Fruit fly (Drosophila melanogaster): Measurements from ENCODE around the gene CG32453.

The CG32453 gene

DNA sequence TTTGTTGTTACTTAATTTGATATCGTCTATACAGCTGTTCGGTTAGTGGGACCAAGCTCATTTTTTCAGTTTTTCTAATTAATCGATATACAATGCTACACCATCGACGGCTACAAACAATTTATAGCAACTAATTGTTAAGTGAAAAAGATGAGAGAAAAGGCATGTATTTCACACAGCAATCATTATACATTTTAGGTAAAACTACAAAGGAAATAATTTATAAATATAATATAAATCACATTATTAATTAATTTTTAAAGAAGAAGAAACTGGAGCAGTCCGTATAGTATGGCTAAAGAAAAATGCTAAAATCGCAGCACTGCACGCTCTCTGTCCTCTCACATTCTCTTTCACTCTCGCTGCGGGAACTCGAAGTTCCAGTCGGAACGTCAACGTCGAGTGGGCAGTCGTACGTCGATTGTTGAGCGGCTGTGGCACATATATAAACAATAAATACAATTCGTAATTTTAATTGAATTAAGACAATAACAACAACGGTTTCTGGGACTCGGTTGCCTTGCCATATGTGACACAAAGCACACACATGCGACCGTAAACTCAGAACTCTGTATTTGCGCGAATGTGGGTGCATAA, 30.8 kb downstream of the CG32453 start, which contains the start of the genes CG14450 and CG11367 (continued):
- TF ChIP-seq otp (GFP tag; IDR thresholded peaks at IDR 0.05) (no peak), CG10462 (GFP tag; optimal IDR thresholded peaks at IDR 0.05) (no peak), Asciz (GFP tag; optimal IDR thresholded peaks at IDR 0.05) (peak; percentile 34), Mad (GFP tag; optimal IDR thresholded peaks at IDR 0.05) (no peak), lab (GFP tag; optimal IDR thresholded peaks at IDR 0.05) (peak; percentile 53), CG16815 (GFP tag; optimal IDR thresholded peaks at IDR 0.05) (no peak), CG17802 (tag; optimal IDR thresholded peaks at IDR 0.05) (no peak), wek (GFP tag; optimal IDR thresholded peaks at IDR 0.05) (peak; percentile 3), grau (tag; optimal IDR thresholded peaks at IDR 0.05) (peak; percentile 46), sna (GFP tag; IDR thresholded peaks at IDR 0.05; ENCODE audit: partially characterized antibody) (peak; percentile 78), tio (GFP tag; optimal IDR thresholded peaks at IDR 0.05) (no peak), amos (GFP tag; IDR thresholded peaks at IDR 0.05; ENCODE audit: partially characterized antibody) (peak; percentile 49), CG12769 (tag; optimal IDR thresholded peaks at IDR 0.05) (peak; percentile 71), CG8290 (GFP tag; optimal IDR thresholded peaks at IDR 0.05) (peak; percentile 46), CG8290 (tag; optimal IDR thresholded peaks at IDR 0.05) (peak; percentile 26 to 55), CG3838 (GFP tag; optimal IDR thresholded peaks at IDR 0.05) (peak; percentile 12), her (GFP tag; optimal IDR thresholded peaks at IDR 0.05) (no peak), zfh1 (GFP tag; IDR thresholded peaks at IDR 0.05) (peak; percentile 18; the same call in 1 of the 3 replicates), D (optimal IDR thresholded peaks at IDR 0.05) (no peak), D (GFP tag; optimal IDR thresholded peaks at IDR 0.05) (peak; percentile 21), BtbVII (GFP tag; optimal IDR thresholded peaks at IDR 0.05) (peak; percentile 27), MTF-1 (GFP tag; optimal IDR thresholded peaks at IDR 0.05; ENCODE audit: borderline replicate concordance) (peak; percentile 31), CG3726 (GFP tag; IDR thresholded peaks at IDR 0.05) (no peak), kay (GFP tag; optimal IDR thresholded peaks at IDR 0.05) (no peak), sens (GFP tag) (peak; percentile 70), HmgD (GFP tag; optimal IDR thresholded peaks at IDR 0.05) (no peak), CoRest (tag; optimal IDR thresholded peaks at IDR 0.05) (peak; percentile 49), knrl (GFP tag; IDR thresholded peaks at IDR 0.05; ENCODE audit: partially characterized antibody) (peak; percentile 79), Jarid2 (GFP tag; optimal IDR thresholded peaks at IDR 0.05) (peak; percentile 91), CG4707 (GFP tag; optimal IDR thresholded peaks at IDR 0.05) (no peak), ci (GFP tag; IDR thresholded peaks at IDR 0.05) (peak; percentile 57; the same call in 2 of the 3 replicates), row (GFP tag; IDR thresholded peaks at IDR 0.05) (peak; percentile 93), CG13775 (GFP tag; optimal IDR thresholded peaks at IDR 0.05) (peak; percentile 11), inv (GFP tag; IDR thresholded peaks at IDR 0.05; ENCODE audit: partially characterized antibody) (peak; percentile 39; the same call in 1 of the 2 replicates), Fer2 (tag; optimal IDR thresholded peaks at IDR 0.05) (no peak), unpg (GFP tag; optimal IDR thresholded peaks at IDR 0.05) (no peak), ATbp (GFP tag; optimal IDR thresholded peaks at IDR 0.05) (peak; percentile 24), Side (GFP tag; optimal IDR thresholded peaks at IDR 0.05) (no peak), CG15479 (GFP tag; optimal IDR thresholded peaks at IDR 0.05) (no peak), Adf1 (GFP tag; IDR thresholded peaks at IDR 0.05) (peak; percentile 63), CG7556 (GFP tag; optimal IDR thresholded peaks at IDR 0.05) (peak; percentile 2), phol (tag; optimal IDR thresholded peaks at IDR 0.05) (peak; percentile 50), Pdp1 (GFP tag; optimal IDR thresholded peaks at IDR 0.05) (peak in 1 of 2 experiments; percentile 48), CG12299 (tag; optimal IDR thresholded peaks at IDR 0.05) (peak; percentile 47), insv (GFP tag; optimal IDR thresholded peaks at IDR 0.05) (peak in 1 of 2 experiments; percentile 80), HLH4C (GFP tag; IDR thresholded peaks at IDR 0.05; ENCODE audit: partially characterized antibody) (peak; percentile 62), toy (GFP tag; IDR thresholded peaks at IDR 0.05) (no peak), CG9437 (GFP tag; optimal IDR thresholded peaks at IDR 0.05) (peak; percentile 22), jing (GFP tag; optimal IDR thresholded peaks at IDR 0.05) (no peak)
